Worm (Caenorhabditis elegans) whole organism, L2 larva: ENCODE data around the gene H25K10.1.

Source experiments
- ZK546.5 ChIP-seq: sonication (generic microtip); optimal IDR thresholded peaks from 2 replicates; lab custom pipeline; 2017; ENCODE audit warnings: missing biosample characterization, missing genetic modification characterization
- lin-11 ChIP-seq: fragments of 150-350 bp; sonication (generic microtip); optimal IDR thresholded peaks from 2 replicates; lab custom pipeline; 2014; ENCODE audit warnings: missing biosample characterization, missing genetic modification characterization, inconsistent platforms, mixed read lengths
- nhr-77 ChIP-seq: fragments of 150-350 bp; optimal IDR thresholded peaks from 2 replicates; lab custom pipeline; 2014; ENCODE audit warnings: missing biosample characterization, missing genetic modification characterization
- peb-1 ChIP-seq: fragments of 150-350 bp; optimal IDR thresholded peaks from 2 replicates; lab custom pipeline; 2014; ENCODE audit warnings: missing biosample characterization, missing genetic modification characterization
- snpc-4 ChIP-seq: fragments of 150-350 bp; optimal IDR thresholded peaks from 2 replicates; lab custom pipeline; 2014; ENCODE audit warnings: missing biosample characterization, missing genetic modification characterization
- ztf-11 ChIP-seq: sonication (generic microtip); optimal IDR thresholded peaks from 2 replicates; lab custom pipeline; 2017; ENCODE audit warnings: missing biosample characterization, missing genetic modification characterization
- ztf-4 ChIP-seq: fragments of 150-350 bp; optimal IDR thresholded peaks from 2 replicates; lab custom pipeline; 2014; ENCODE audit warnings: missing biosample characterization, missing genetic modification characterization

DNA sequence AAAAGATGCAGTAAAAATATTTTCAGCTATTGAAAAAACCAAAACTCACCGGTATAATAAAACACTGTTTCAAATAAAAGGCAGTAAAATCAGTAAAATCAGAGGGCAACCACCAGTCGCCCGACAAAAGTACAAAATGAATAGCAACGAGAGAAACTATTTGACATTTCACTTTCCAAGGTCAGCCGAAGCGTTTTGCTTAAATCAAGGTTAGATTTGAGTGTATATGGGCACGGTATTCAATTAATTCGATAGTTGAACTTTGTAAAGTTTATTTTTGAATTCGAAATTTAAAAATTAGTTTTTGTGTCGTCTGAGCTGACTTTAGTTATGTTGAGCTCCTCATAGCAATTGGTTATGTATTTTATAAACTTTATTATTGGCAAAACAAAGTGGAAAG, 9.4 kb upstream of the H25K10.1 start:
- TF ChIP-seq nhr-77 (tag; lab: Kevin White, UChicago) (no peak), ztf-11 (no peak), lin-11 (tag; lab: Kevin White, UChicago) (no peak), peb-1 (tag; lab: Kevin White, UChicago) (no peak), ztf-4 (tag; lab: Kevin White, UChicago) (no peak), snpc-4 (no peak), ZK546.5 (tag; lab: Kevin White, UChicago) (no peak)
